Worm (Caenorhabditis elegans) whole organism, L1 larva: ENCODE data around the gene ceh-86.

Source experiments
- C16A3.4 ChIP-seq: fragments of 150-350 bp; optimal IDR thresholded peaks from 2 replicates; lab custom pipeline; 2014; ENCODE audit warnings: missing biosample characterization, missing genetic modification characterization
- aha-1 ChIP-seq: fragments of 150-350 bp; optimal IDR thresholded peaks from 2 replicates; lab custom pipeline; 2014; ENCODE audit warnings: missing biosample characterization, missing genetic modification characterization
- blmp-1 ChIP-seq: fragments of 150-350 bp; optimal IDR thresholded peaks from 2 replicates; lab custom pipeline; 2014; ENCODE audit warnings: missing biosample characterization, missing genetic modification characterization
- ceh-63 ChIP-seq: fragments of 200-800 bp; sonication (Bioruptor generic); optimal IDR thresholded peaks from 2 replicates; lab custom pipeline; 2018; ENCODE audit warnings: mild to moderate bottlenecking, missing genetic modification characterization, missing compliant biosample characterization
- ceh-8 ChIP-seq: fragments of 200-800 bp; sonication (Bioruptor generic); optimal IDR thresholded peaks from 2 replicates; lab custom pipeline; 2018; ENCODE audit warnings: mild to moderate bottlenecking, missing genetic modification characterization, moderate library complexity, missing compliant biosample characterization
- ceh-90 ChIP-seq: sonication (generic microtip); optimal IDR thresholded peaks from 2 replicates; lab custom pipeline; 2016; ENCODE audit warnings: missing genetic modification characterization, missing compliant biosample characterization
- ces-1 ChIP-seq: fragments of 150-350 bp; optimal IDR thresholded peaks from 2 replicates; lab custom pipeline; 2014; ENCODE audit warnings: missing biosample characterization, missing genetic modification reagents, missing genetic modification characterization
- dpl-1 ChIP-seq, 3 experiments: fragments of 150-350 bp in 2 of 3; sonication (generic microtip) in 1 of 3; optimal IDR thresholded peaks; 2 replicates each; lab custom pipeline; 2014 to 2017; ENCODE audit warnings: missing biosample characterization in 3 of 3, missing genetic modification characterization in 3 of 3, missing genetic modification reagents in 3 of 3
- efl-1 ChIP-seq, 4 experiments: fragments of 150-350 bp; optimal IDR thresholded peaks in 3 of 4; peaks in 1 of 4; 1 replicate in 1 of 4; 2 replicates in 3 of 4; lab custom pipeline; 2014; ENCODE audit warnings: missing biosample characterization in 2 of 4, missing genetic modification characterization in 2 of 4, missing genetic modification reagents in 2 of 4
- elt-2 ChIP-seq: sonication (generic microtip); optimal IDR thresholded peaks from 2 replicates; lab custom pipeline; 2016; ENCODE audit warnings: missing genetic modification characterization, mild to moderate bottlenecking, inconsistent platforms, missing compliant biosample characterization, missing genetic modification reagents
- elt-3 ChIP-seq, 6 experiments: fragments of 150-350 bp in 1 of 6; sonication (generic microtip); optimal IDR thresholded peaks; 2 replicates each; lab custom pipeline; 2017 to 2018; ENCODE audit warnings: missing biosample characterization in 6 of 6, missing genetic modification characterization in 6 of 6, inconsistent platforms in 1 of 6
- grh-1 ChIP-seq: fragments of 200-800 bp; sonication (Bioruptor generic); IDR thresholded peaks from 2 replicates; pipeline ENCODE4 v1.3.6; 2022; ENCODE audit warnings: missing genetic modification reagents, missing genetic modification characterization, missing compliant biosample characterization
- jun-1 ChIP-seq: fragments of 150-350 bp; optimal IDR thresholded peaks from 2 replicates; lab custom pipeline; 2014; ENCODE audit warnings: missing biosample characterization, missing genetic modification reagents, missing genetic modification characterization
- lin-13 ChIP-seq: fragments of 150-350 bp; optimal IDR thresholded peaks from 2 replicates; lab custom pipeline; 2014; ENCODE audit warnings: missing biosample characterization, missing genetic modification reagents, missing genetic modification characterization
- lin-14 ChIP-seq: fragments of 200-800 bp; sonication (Bioruptor generic); optimal IDR thresholded peaks from 2 replicates; lab custom pipeline; 2018; ENCODE audit warnings: mild to moderate bottlenecking, missing genetic modification characterization, moderate library complexity, missing compliant biosample characterization
- lin-35 ChIP-seq, 2 experiments: fragments of 150-350 bp; optimal IDR thresholded peaks; 2 replicates each; lab custom pipeline; 2014; ENCODE audit warnings: missing biosample characterization in 2 of 2, missing genetic modification characterization in 2 of 2, missing genetic modification reagents in 2 of 2
- lin-39 ChIP-seq: fragments of 150-350 bp; optimal IDR thresholded peaks from 2 replicates; lab custom pipeline; 2014; ENCODE audit warnings: missing biosample characterization, missing genetic modification reagents, missing genetic modification characterization
- lsy-2 ChIP-seq, 2 experiments: fragments of 150-350 bp; optimal IDR thresholded peaks; 2 replicates each; lab custom pipeline; 2014; ENCODE audit warnings: missing biosample characterization in 2 of 2, missing genetic modification characterization in 2 of 2
- nhr-19 ChIP-seq: fragments of 200-800 bp; sonication (Bioruptor generic); conservative IDR thresholded peaks from 2 replicates; pipeline ENCODE4 v1.3.6; 2022; ENCODE audit warnings: missing genetic modification characterization, missing compliant biosample characterization
- nhr-20 ChIP-seq: sonication (generic microtip); optimal IDR thresholded peaks from 2 replicates; lab custom pipeline; 2016; ENCODE audit warnings: mild to moderate bottlenecking, missing genetic modification characterization, missing compliant biosample characterization
- nhr-28 ChIP-seq: fragments of 150-350 bp; optimal IDR thresholded peaks from 2 replicates; lab custom pipeline; 2014; ENCODE audit warnings: missing biosample characterization, missing genetic modification characterization
- nhr-71 ChIP-seq: sonication (generic microtip); optimal IDR thresholded peaks from 2 replicates; lab custom pipeline; 2016; ENCODE audit warnings: mild to moderate bottlenecking, missing genetic modification characterization, moderate library complexity, missing compliant biosample characterization
- nhr-77 ChIP-seq: fragments of 150-350 bp; optimal IDR thresholded peaks from 2 replicates; lab custom pipeline; 2014; ENCODE audit warnings: missing biosample characterization, missing genetic modification characterization
- nhr-90 ChIP-seq: sonication (generic microtip); optimal IDR thresholded peaks from 2 replicates; lab custom pipeline; 2016; ENCODE audit warnings: mild to moderate bottlenecking, missing genetic modification characterization, missing compliant biosample characterization; ENCODE audit not compliant: poor library complexity
- pag-3 ChIP-seq: sonication (generic microtip); optimal IDR thresholded peaks from 2 replicates; lab custom pipeline; 2017; ENCODE audit warnings: missing genetic modification characterization, mild to moderate bottlenecking, missing compliant biosample characterization, antibody characterized with exemption, borderline replicate concordance; ENCODE audit not compliant: insufficient read depth
- rnt-1 ChIP-seq: sonication (generic microtip); optimal IDR thresholded peaks from 2 replicates; lab custom pipeline; 2016; ENCODE audit warnings: mild to moderate bottlenecking, missing genetic modification characterization, moderate library complexity, missing compliant biosample characterization
- skn-1 ChIP-seq: fragments of 150-350 bp; optimal IDR thresholded peaks from 2 replicates; lab custom pipeline; 2014; ENCODE audit warnings: missing biosample characterization, missing genetic modification characterization
- snpc-4 ChIP-seq: fragments of 150-350 bp; optimal IDR thresholded peaks from 2 replicates; lab custom pipeline; 2014; ENCODE audit warnings: missing biosample characterization, missing genetic modification characterization
- sup-37 ChIP-seq: fragments of 200-800 bp; sonication (Bioruptor generic); optimal IDR thresholded peaks from 2 replicates; lab custom pipeline; 2018; ENCODE audit warnings: mild to moderate bottlenecking, missing genetic modification characterization, missing compliant biosample characterization
- swsn-7 ChIP-seq: sonication (generic microtip); optimal IDR thresholded peaks from 2 replicates; lab custom pipeline; 2016; ENCODE audit warnings: missing genetic modification characterization, missing compliant biosample characterization
- tbx-2 ChIP-seq: sonication (generic microtip); optimal IDR thresholded peaks from 2 replicates; lab custom pipeline; 2016; ENCODE audit warnings: missing genetic modification characterization, missing compliant biosample characterization
- tlp-1 ChIP-seq: fragments of 150-350 bp; optimal IDR thresholded peaks from 2 replicates; lab custom pipeline; 2014; ENCODE audit warnings: missing biosample characterization, missing genetic modification characterization
- unc-30 ChIP-seq: sonication (generic microtip); optimal IDR thresholded peaks from 2 replicates; lab custom pipeline; 2017; ENCODE audit warnings: missing biosample characterization, missing genetic modification characterization
- unc-98 ChIP-seq: fragments of 200-800 bp; sonication (Bioruptor generic); IDR thresholded peaks from 2 replicates; pipeline ENCODE4 v1.3.6; 2022; ENCODE audit warnings: missing genetic modification characterization, missing compliant biosample characterization
- zag-1 ChIP-seq: fragments of 150-350 bp; optimal IDR thresholded peaks from 2 replicates; lab custom pipeline; 2014; ENCODE audit warnings: missing biosample characterization, missing genetic modification characterization
- zip-4 ChIP-seq: fragments of 200-800 bp; sonication (Bioruptor generic); optimal IDR thresholded peaks from 2 replicates; lab custom pipeline; 2018; ENCODE audit warnings: mild to moderate bottlenecking, missing genetic modification characterization, moderate library complexity, missing compliant biosample characterization

The ceh-86 gene

DNA sequence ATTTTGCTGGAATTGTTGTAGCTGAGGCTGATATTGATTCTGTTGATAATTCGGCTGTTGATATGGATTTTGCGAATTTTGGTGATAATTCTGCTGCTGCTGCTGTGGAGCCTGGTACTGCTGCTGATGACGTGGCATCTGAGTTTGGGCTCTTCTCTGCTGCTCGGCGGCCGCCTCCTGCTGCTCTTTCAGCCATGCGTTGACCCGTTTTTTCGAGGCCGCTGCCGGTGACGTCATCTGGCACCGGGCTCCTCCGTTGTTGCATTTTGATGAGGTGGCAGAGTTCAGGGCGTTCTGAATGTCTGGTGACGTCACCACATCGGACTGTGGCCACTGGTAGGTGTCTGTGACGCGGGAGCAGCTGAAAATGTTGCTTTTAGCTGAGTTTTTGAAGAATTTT lies 25.1 kb upstream of the ceh-86 start:
- TF ChIP-seq lin-14 (GFP tag; lab: Kevin White, UChicago) (no peak), zag-1 (tag; lab: Kevin White, UChicago) (no peak), pag-3 (tag; lab: Kevin White, UChicago) (no peak), zip-4 (no peak), unc-30 (tag; lab: Kevin White, UChicago) (no peak), nhr-71 (tag; lab: Kevin White, UChicago) (no peak), ceh-8 (GFP tag; lab: Kevin White, UChicago) (no peak), swsn-7 (no peak), lin-13 (GFP tag; lab: Kevin White, UChicago) (no peak), elt-3 (tag; optimal IDR thresholded peaks at IDR 0.05; lab: Kevin White, UChicago) (no peak)
- TF ChIP-seq, all 84 proteins: peak for 0

- TF ChIP-seq lsy-2 (tag; optimal IDR thresholded peaks at IDR 0.05; lab: Kevin White, UChicago) = peak; percentile 20 to 30
- TF ChIP-seq dpl-1 (GFP tag; optimal IDR thresholded peaks at IDR 0.05; lab: Kevin White, UChicago) = no peak
- no peak for TF ChIP-seq efl-1 (optimal IDR thresholded peaks at IDR 0.05; lab: Kevin White, UChicago)
- peak in 1 of 2 experiments; percentile 30 for TF ChIP-seq efl-1 (GFP tag; optimal IDR thresholded peaks at IDR 0.05 in 1 of 2; lab: Kevin White, UChicago)
Observed at ce11 chrII:2455931-2456576, 24.2 kb upstream of the ceh-86 start.

ce11 chrII:2454822-2455221 lies 22.9 kb upstream of the ceh-86 start:
- TF ChIP-seq rnt-1 (tag; lab: Kevin White, UChicago) (no peak), grh-1 (GFP tag; lab: Robert Waterston, UW) (no peak), lin-14 (GFP tag; lab: Kevin White, UChicago) (peak; percentile 54), ceh-63 (GFP tag; lab: Kevin White, UChicago) (no peak), blmp-1 (tag; lab: Kevin White, UChicago) (no peak), swsn-7 (peak; percentile 39), elt-2 (tag; lab: Kevin White, UChicago) (peak; percentile 50), C16A3.4 (tag; lab: Kevin White, UChicago) (no peak), aha-1 (tag; lab: Kevin White, UChicago) (no peak), nhr-90 (tag; lab: Kevin White, UChicago) (peak; percentile 40), efl-1 (optimal IDR thresholded peaks at IDR 0.05; lab: Kevin White, UChicago) (peak; percentile 35 to 52), efl-1 (GFP tag; optimal IDR thresholded peaks at IDR 0.05 in 1 of 2; lab: Kevin White, UChicago) (peak; percentile 9 to 92), jun-1 (peak; percentile 63), zag-1 (tag; lab: Kevin White, UChicago) (no peak), ces-1 (GFP tag; lab: Kevin White, UChicago) (no peak), ceh-90 (tag; lab: Kevin White, UChicago) (no peak), nhr-20 (tag; lab: Kevin White, UChicago) (peak; percentile 49), lin-39 (tag; lab: Kevin White, UChicago) (no peak), nhr-71 (tag; lab: Kevin White, UChicago) (peak; percentile 44), zip-4 (peak; percentile 28), skn-1 (tag; lab: Kevin White, UChicago) (peak; percentile 17), lsy-2 (tag; optimal IDR thresholded peaks at IDR 0.05; lab: Kevin White, UChicago) (peak in 1 of 2 experiments; percentile 64), sup-37 (GFP tag; lab: Kevin White, UChicago) (peak; percentile 64), tbx-2 (peak; percentile 72), tlp-1 (tag; lab: Kevin White, UChicago) (no peak), unc-98 (GFP tag; lab: Robert Waterston, UW) (no peak), nhr-28 (tag; lab: Kevin White, UChicago) (no peak), nhr-19 (GFP tag; lab: Robert Waterston, UW) (peak; percentile 13; the same call in 1 of the 2 replicates), lin-35 (GFP tag; optimal IDR thresholded peaks at IDR 0.05; lab: Kevin White, UChicago) (peak in 1 of 2 experiments; percentile 33), pag-3 (tag; lab: Kevin White, UChicago) (no peak), nhr-77 (tag; lab: Kevin White, UChicago) (peak; percentile 58), snpc-4 (tag; lab: Kevin White, UChicago) (peak; percentile 10)
